Fruit fly (Drosophila melanogaster) whole organism, embryonic: Measurements from ENCODE around the gene MtnC.
A peak's percentile ranks its signal among the peaks of the same experiment; 100 is the strongest.

Experiments
- Adf1 ChIP-seq: fragments of 200-800 bp; sonication (Bioruptor generic); IDR thresholded peaks from 2 replicates; pipeline ENCODE4 v1.3.6; 2022; ENCODE audit warnings: missing biosample characterization, missing genetic modification characterization
- Awh ChIP-seq: fragments of 200-800 bp; sonication (Bioruptor generic); IDR thresholded peaks from 2 replicates; pipeline ENCODE4, ENCODE4 v1.3.6; 2022; ENCODE audit warnings: missing biosample characterization, missing genetic modification characterization
- B-H2 ChIP-seq: fragments of 200-800 bp; sonication (Bioruptor generic); optimal IDR thresholded peaks from 2 replicates; lab custom pipeline; 2018; ENCODE audit warnings: missing biosample characterization, mild to moderate bottlenecking, missing genetic modification characterization
- Blimp-1 ChIP-seq: fragments of 200-800 bp; sonication (Bioruptor generic); optimal IDR thresholded peaks from 3 replicates; lab custom pipeline; 2018; ENCODE audit warnings: missing biosample characterization, missing genetic modification characterization, mild to moderate bottlenecking, moderate library complexity, missing genetic modification reagents
- CG10462 ChIP-seq: fragments of 200-800 bp; sonication (Bioruptor generic); optimal IDR thresholded peaks from 2 replicates; lab custom pipeline; 2016; ENCODE audit warnings: missing biosample characterization, missing genetic modification characterization
- CG13287 ChIP-seq: fragments of 200-800 bp; sonication (Bioruptor generic); IDR thresholded peaks from 2 replicates; pipeline ENCODE4 v1.3.6; 2022; ENCODE audit warnings: missing biosample characterization, missing genetic modification characterization; ENCODE audit not compliant: partially characterized antibody
- CG15696 ChIP-seq: fragments of 200-800 bp; sonication (Bioruptor generic); optimal IDR thresholded peaks from 2 replicates; lab custom pipeline; 2019; ENCODE audit warnings: missing biosample characterization, mild to moderate bottlenecking, missing genetic modification characterization, moderate library complexity
- CG1602 ChIP-seq: fragments of 200-800 bp; sonication (Bioruptor generic); optimal IDR thresholded peaks from 3 replicates; lab custom pipeline; 2016; ENCODE audit warnings: missing biosample characterization, missing genetic modification characterization
- CG1792 ChIP-seq: fragments of 200-800 bp; sonication (Bioruptor generic); optimal IDR thresholded peaks from 2 replicates; lab custom pipeline; 2016; ENCODE audit warnings: missing biosample characterization, missing genetic modification characterization
- CG2116 ChIP-seq: fragments of 200-800 bp; sonication (Bioruptor generic); optimal IDR thresholded peaks from 3 replicates; lab custom pipeline; 2018; ENCODE audit warnings: missing biosample characterization, mild to moderate bottlenecking, missing genetic modification characterization
- CG31365 ChIP-seq: fragments of 200-800 bp; sonication (Bioruptor generic); optimal IDR thresholded peaks from 2 replicates; lab custom pipeline; 2018; ENCODE audit warnings: missing biosample characterization, mild to moderate bottlenecking, missing genetic modification characterization
- CG3281 ChIP-seq: fragments of 200-800 bp; sonication (Bioruptor generic); optimal IDR thresholded peaks from 3 replicates; lab custom pipeline; 2017; ENCODE audit warnings: missing biosample characterization, mild to moderate bottlenecking, missing genetic modification characterization
- CG3407 ChIP-seq: fragments of 200-800 bp; sonication (Bioruptor generic); optimal IDR thresholded peaks from 2 replicates; lab custom pipeline; 2018; ENCODE audit warnings: missing biosample characterization, mild to moderate bottlenecking, missing genetic modification characterization
- CG34422 ChIP-seq: fragments of 200-800 bp; sonication (Bioruptor generic); IDR thresholded peaks from 3 replicates; pipeline ENCODE4 v1.3.6; 2022; ENCODE audit warnings: missing biosample characterization, missing genetic modification characterization
- CG3995 ChIP-seq: fragments of 200-800 bp; sonication (Bioruptor generic); optimal IDR thresholded peaks from 3 replicates; lab custom pipeline; 2016; ENCODE audit warnings: missing biosample characterization, missing genetic modification characterization
- CG4360 ChIP-seq: fragments of 200-800 bp; sonication (Bioruptor generic); IDR thresholded peaks from 2 replicates; pipeline ENCODE4 v1.3.6; 2022; ENCODE audit warnings: missing biosample characterization, missing genetic modification characterization
- CG5245 ChIP-seq: fragments of 200-800 bp; sonication (Bioruptor generic); optimal IDR thresholded peaks from 3 replicates; lab custom pipeline; 2016; ENCODE audit warnings: missing biosample characterization, missing genetic modification characterization
- CG5953 ChIP-seq: fragments of 200-800 bp; sonication (Bioruptor generic); IDR thresholded peaks from 2 replicates; pipeline ENCODE4 v1.3.6; 2022; ENCODE audit warnings: missing biosample characterization, missing genetic modification characterization
- CG8281 ChIP-seq: fragments of 200-800 bp; sonication (Bioruptor generic); optimal IDR thresholded peaks from 2 replicates; lab custom pipeline; 2018; ENCODE audit warnings: missing biosample characterization, mild to moderate bottlenecking, missing genetic modification characterization, moderate library complexity
- CG9215 ChIP-seq: fragments of 200-800 bp; sonication (Bioruptor generic); IDR thresholded peaks from 2 replicates; pipeline ENCODE4 v1.3.6; 2022; ENCODE audit warnings: missing biosample characterization, missing genetic modification characterization
- Dfd ChIP-seq, 2 experiments: fragments of >200 bp; optimal IDR thresholded peaks; 2 replicates each; lab custom pipeline; 2017; ENCODE audit warnings: missing biosample characterization in 2 of 2, missing genetic modification characterization in 2 of 2
- Dp ChIP-seq: fragments of 200-800 bp; sonication (Bioruptor generic); optimal IDR thresholded peaks from 2 replicates; lab custom pipeline; 2018; ENCODE audit warnings: missing biosample characterization, mild to moderate bottlenecking, missing genetic modification characterization, moderate library complexity
- Ets97D ChIP-seq: fragments of 200-800 bp; sonication (Bioruptor generic); optimal IDR thresholded peaks from 3 replicates; lab custom pipeline; 2016; ENCODE audit warnings: missing biosample characterization, missing genetic modification characterization
- Gsc ChIP-seq: fragments of 200-800 bp; sonication (Bioruptor generic); IDR thresholded peaks from 2 replicates; pipeline ENCODE4 v1.3.6; 2022; ENCODE audit warnings: missing biosample characterization, missing genetic modification characterization
- Lpt ChIP-seq: fragments of >200 bp; optimal IDR thresholded peaks from 2 replicates; lab custom pipeline; 2018; ENCODE audit warnings: missing biosample characterization, missing genetic modification characterization
- MESR4 ChIP-seq: fragments of 200-800 bp; sonication (Bioruptor generic); optimal IDR thresholded peaks from 2 replicates; lab custom pipeline; 2018; ENCODE audit warnings: missing biosample characterization, mild to moderate bottlenecking, missing genetic modification characterization, moderate library complexity
- Mad ChIP-seq: fragments of 200-800 bp; sonication (Bioruptor generic); optimal IDR thresholded peaks from 2 replicates; lab custom pipeline; 2016; ENCODE audit warnings: missing biosample characterization, missing genetic modification characterization
- NC2α ChIP-seq: fragments of 200-800 bp; sonication (Bioruptor generic); optimal IDR thresholded peaks from 2 replicates; lab custom pipeline; 2016; ENCODE audit warnings: missing biosample characterization, missing genetic modification characterization
- Rfx ChIP-seq: fragments of 200-800 bp; sonication (Bioruptor generic); IDR thresholded peaks from 2 replicates; pipeline ENCODE4 v1.3.6; 2022; ENCODE audit warnings: missing biosample characterization, missing genetic modification characterization
- Taf1 ChIP-seq: fragments of 200-800 bp; sonication (Bioruptor generic); IDR thresholded peaks from 2 replicates; pipeline ENCODE4 v1.3.6; 2022; ENCODE audit warnings: missing biosample characterization, missing genetic modification characterization
- ap ChIP-seq: fragments of 200-800 bp; sonication (Bioruptor generic); IDR thresholded peaks from 2 replicates; pipeline ENCODE4 v1.3.6; 2022; ENCODE audit warnings: missing biosample characterization, missing genetic modification characterization
- az2 ChIP-seq: fragments of 200-800 bp; sonication (Bioruptor generic); optimal IDR thresholded peaks from 3 replicates; lab custom pipeline; 2016; ENCODE audit warnings: missing biosample characterization, missing genetic modification characterization
- bbx ChIP-seq: fragments of 200-800 bp; sonication (Bioruptor generic); IDR thresholded peaks from 2 replicates; pipeline ENCODE4 v1.3.6; 2022; ENCODE audit warnings: missing biosample characterization, missing genetic modification characterization; ENCODE audit not compliant: partially characterized antibody
- cato ChIP-seq: fragments of 200-800 bp; sonication (Bioruptor generic); optimal IDR thresholded peaks from 2 replicates; lab custom pipeline; 2016; ENCODE audit warnings: missing biosample characterization, missing genetic modification characterization, borderline replicate concordance
- chif ChIP-seq, 2 experiments: fragments of 200-800 bp; sonication (Bioruptor generic); optimal IDR thresholded peaks; 3 replicates each; lab custom pipeline; 2016; ENCODE audit warnings: missing biosample characterization in 2 of 2, missing genetic modification characterization in 2 of 2
- chinmo ChIP-seq: fragments of 200-800 bp; sonication (Bioruptor generic); IDR thresholded peaks from 4 replicates; pipeline ENCODE4 v1.3.6; 2022; ENCODE audit warnings: missing biosample characterization, missing genetic modification characterization; ENCODE audit not compliant: partially characterized antibody
- dmrt11E ChIP-seq: fragments of 200-800 bp; sonication (Bioruptor generic); optimal IDR thresholded peaks from 3 replicates; lab custom pipeline; 2018; ENCODE audit warnings: missing biosample characterization, mild to moderate bottlenecking, missing genetic modification characterization, moderate library complexity
- ems ChIP-seq: fragments of 200-800 bp; sonication (Bioruptor generic); optimal IDR thresholded peaks from 3 replicates; lab custom pipeline; 2016; ENCODE audit warnings: missing biosample characterization, missing genetic modification characterization
- en ChIP-seq: fragments of 200-800 bp; sonication (Bioruptor generic); optimal IDR thresholded peaks from 2 replicates; lab custom pipeline; 2016; ENCODE audit warnings: missing biosample characterization, missing genetic modification characterization
- gfzf ChIP-seq: fragments of 200-800 bp; sonication (Bioruptor generic); optimal IDR thresholded peaks from 2 replicates; lab custom pipeline; 2016; ENCODE audit warnings: missing biosample characterization, mild to moderate bottlenecking, missing genetic modification characterization, moderate library complexity
- ham ChIP-seq: fragments of 200-800 bp; sonication (Bioruptor generic); IDR thresholded peaks from 2 replicates; pipeline ENCODE4 v1.3.6; 2022; ENCODE audit warnings: missing biosample characterization, missing genetic modification characterization
- inv ChIP-seq: fragments of 200-800 bp; sonication (Bioruptor generic); IDR thresholded peaks from 2 replicates; pipeline ENCODE4 v1.3.6; 2022; ENCODE audit warnings: missing biosample characterization, missing genetic modification characterization; ENCODE audit not compliant: partially characterized antibody
- nerfin-2 ChIP-seq: fragments of 200-800 bp; sonication (Bioruptor generic); IDR thresholded peaks from 2 replicates; pipeline ENCODE4 v1.3.6; 2022; ENCODE audit warnings: missing biosample characterization, missing genetic modification characterization; ENCODE audit not compliant: partially characterized antibody
- ro ChIP-seq: fragments of 200-800 bp; sonication (Bioruptor generic); IDR thresholded peaks from 2 replicates; pipeline ENCODE4 v1.3.6; 2022; ENCODE audit warnings: missing biosample characterization, missing genetic modification characterization
- sens ChIP-seq: fragments of 200-800 bp; sonication (Bioruptor generic); peaks from one replicate; lab custom pipeline; 2016; ENCODE audit warnings: missing biosample characterization, missing genetic modification characterization
- sob ChIP-seq: fragments of 200-800 bp; sonication (Bioruptor generic); IDR thresholded peaks from 2 replicates; pipeline ENCODE4 v1.3.6; 2022; ENCODE audit warnings: missing biosample characterization, missing genetic modification characterization
- tap ChIP-seq: fragments of 200-800 bp; optimal IDR thresholded peaks from 3 replicates; lab custom pipeline; 2019; ENCODE audit warnings: missing biosample characterization, mild to moderate bottlenecking, missing genetic modification characterization, moderate library complexity
- unc-4 ChIP-seq: fragments of 200-800 bp; sonication (Bioruptor generic); IDR thresholded peaks from 2 replicates; pipeline ENCODE4 v1.3.6; 2022; ENCODE audit warnings: missing biosample characterization, missing genetic modification characterization; ENCODE audit not compliant: partially characterized antibody
- zen2 ChIP-seq: fragments of 200-800 bp; sonication (Bioruptor generic); IDR thresholded peaks from 3 replicates; pipeline ENCODE4 v1.3.6; 2022; ENCODE audit warnings: missing biosample characterization, missing genetic modification characterization; ENCODE audit not compliant: partially characterized antibody

MtnC gene

dm6 chr3R:20327572-20328483, 32.3 kb upstream of the MtnC start, which contains the start of the genes CG4360 and Sirt2 (continued):
- peak; percentile 98 for TF ChIP-seq MESR4
- TF ChIP-seq zen2 (GFP tag; lab: Robert Waterston, UW) = peak; percentile 58
- TF ChIP-seq CG9215 (GFP tag; lab: Robert Waterston, UW) = peak; percentile 46
- TF ChIP-seq Gsc (GFP tag; lab: Robert Waterston, UW) = no peak
- no peak for TF ChIP-seq ham
- peak in 1 of 2 experiments; percentile 1 for TF ChIP-seq chif (GFP tag; optimal IDR thresholded peaks at IDR 0.05; lab: Kevin White, UChicago)
- peak; percentile 87 for TF ChIP-seq sens
- TF ChIP-seq ems (GFP tag; lab: Kevin White, UChicago) = peak; percentile 39
- peak; percentile 72 for TF ChIP-seq inv
- no peak for TF ChIP-seq ap (GFP tag; lab: Robert Waterston, UW)
- no peak for TF ChIP-seq Awh (GFP tag; lab: Robert Waterston, UW)
- TF ChIP-seq Dp (GFP tag; lab: Kevin White, UChicago) = peak; percentile 33
- no peak for TF ChIP-seq cato (GFP tag; lab: Kevin White, UChicago)
- no peak for TF ChIP-seq Blimp-1 (GFP tag; lab: Kevin White, UChicago)
- no peak for TF ChIP-seq CG10462 (GFP tag; lab: Kevin White, UChicago)
- TF ChIP-seq Mad (GFP tag; lab: Kevin White, UChicago) = peak; percentile 28
- no peak for TF ChIP-seq tap (tag; lab: Kevin White, UChicago)
- peak; percentile 6 for TF ChIP-seq CG15696
- no peak for TF ChIP-seq en (GFP tag; lab: Kevin White, UChicago)
- TF ChIP-seq CG1602 (GFP tag; lab: Kevin White, UChicago) = peak; percentile 38
- TF ChIP-seq nerfin-2 (GFP tag; lab: Robert Waterston, UW) = peak; percentile 69
- TF ChIP-seq az2 (GFP tag; lab: Kevin White, UChicago) = peak; percentile 19
- peak; percentile 58 for TF ChIP-seq sob (GFP tag; lab: Robert Waterston, UW)
- TF ChIP-seq unc-4 (GFP tag; lab: Robert Waterston, UW) = peak; percentile 71
- TF ChIP-seq CG3407 (GFP tag; lab: Kevin White, UChicago) = no peak
- no peak for TF ChIP-seq Dfd (GFP tag; optimal IDR thresholded peaks at IDR 0.05; lab: Kevin White, UChicago)
- peak; percentile 49 for TF ChIP-seq CG3281 (GFP tag; lab: Kevin White, UChicago)
- TF ChIP-seq CG2116 (GFP tag; lab: Kevin White, UChicago) = peak; percentile 98
- peak; percentile 72 for TF ChIP-seq CG13287 (GFP tag; lab: Robert Waterston, UW)
- TF ChIP-seq NC2α (GFP tag; lab: Kevin White, UChicago) = no peak
- no peak for TF ChIP-seq dmrt11E
- TF ChIP-seq bbx = peak; percentile 91
- TF ChIP-seq Taf1 (GFP tag; lab: Robert Waterston, UW) = no peak
- TF ChIP-seq chinmo = 0 out of 4 replicates have a peak, but pooled peaks have one; percentile 59
- TF ChIP-seq ro (GFP tag; lab: Robert Waterston, UW) = no peak
- TF ChIP-seq CG5953 (GFP tag; lab: Robert Waterston, UW) = no peak
- TF ChIP-seq Rfx (GFP tag; lab: Robert Waterston, UW) = peak; percentile 79
- peak; percentile 10; the same call in 1 of the 2 replicates for TF ChIP-seq CG4360 (GFP tag; lab: Robert Waterston, UW)
- no peak for TF ChIP-seq Lpt (GFP tag; lab: Kevin White, UChicago)
- TF ChIP-seq CG34422 (GFP tag; lab: Robert Waterston, UW) = peak; percentile 78
- peak; percentile 93 for TF ChIP-seq Ets97D (GFP tag; lab: Kevin White, UChicago)
- TF ChIP-seq gfzf (GFP tag; lab: Kevin White, UChicago) = peak; percentile 10
- no peak for TF ChIP-seq CG5245 (GFP tag; lab: Kevin White, UChicago)
- peak; percentile 5 for TF ChIP-seq CG3995
- TF ChIP-seq B-H2 = peak; percentile 8
- TF ChIP-seq CG31365 (tag; lab: Kevin White, UChicago) = no peak
- peak; percentile 69 for TF ChIP-seq Adf1 (GFP tag; lab: Robert Waterston, UW)
- no peak for TF ChIP-seq CG8281
- TF ChIP-seq CG1792 (GFP tag; lab: Kevin White, UChicago) = peak; percentile 7
